Worm (Caenorhabditis elegans) whole organism, late embryonic: Measurements from ENCODE around the gene Y57G11B.8.

Experiments
- C08G9.2 ChIP-seq: sonication (generic microtip); optimal IDR thresholded peaks from 2 replicates; lab custom pipeline; 2016; ENCODE audit warnings: mild to moderate bottlenecking, missing genetic modification characterization, moderate library complexity, missing compliant biosample characterization
- F13H6.1 ChIP-seq: sonication (generic microtip); optimal IDR thresholded peaks from 2 replicates; lab custom pipeline; 2016; ENCODE audit warnings: missing genetic modification characterization, missing compliant biosample characterization
- ama-1 ChIP-seq: fragments of 150-350 bp; optimal IDR thresholded peaks from 2 replicates; lab custom pipeline; 2014
- ceh-18 ChIP-seq: sonication (generic microtip); optimal IDR thresholded peaks from 2 replicates; lab custom pipeline; 2016; ENCODE audit warnings: missing genetic modification characterization, missing compliant biosample characterization
- ceh-2 ChIP-seq: sonication (generic microtip); optimal IDR thresholded peaks from 2 replicates; lab custom pipeline; 2016; ENCODE audit warnings: missing genotype, missing genetic modification characterization, missing compliant biosample characterization
- ceh-22 ChIP-seq: sonication (generic microtip); optimal IDR thresholded peaks from 2 replicates; lab custom pipeline; 2017; ENCODE audit warnings: missing biosample characterization, missing genetic modification characterization
- ceh-30 ChIP-seq: fragments of 150-350 bp; optimal IDR thresholded peaks from 2 replicates; lab custom pipeline; 2014; ENCODE audit warnings: missing biosample characterization, missing genetic modification characterization
- ceh-31 ChIP-seq: sonication (generic microtip); optimal IDR thresholded peaks from 2 replicates; lab custom pipeline; 2016; ENCODE audit warnings: missing genetic modification characterization, missing compliant biosample characterization
- ceh-34 ChIP-seq: sonication (generic microtip); optimal IDR thresholded peaks from 2 replicates; lab custom pipeline; 2016; ENCODE audit warnings: mild to moderate bottlenecking, missing genetic modification characterization, missing compliant biosample characterization
- ceh-45 ChIP-seq: fragments of 200-800 bp; sonication (Bioruptor generic); IDR thresholded peaks from 2 replicates; pipeline ENCODE4 v1.3.6; 2022; ENCODE audit warnings: missing genetic modification reagents, missing genetic modification characterization, missing compliant biosample characterization
- ceh-48 ChIP-seq: sonication (generic microtip); optimal IDR thresholded peaks from 2 replicates; lab custom pipeline; 2016; ENCODE audit warnings: missing genetic modification characterization, inconsistent platforms, missing compliant biosample characterization
- ceh-9 ChIP-seq: sonication (generic microtip); optimal IDR thresholded peaks from 2 replicates; lab custom pipeline; 2016; ENCODE audit warnings: mild to moderate bottlenecking, missing genetic modification characterization, inconsistent platforms, missing compliant biosample characterization
- dmd-4 ChIP-seq: sonication (generic microtip); optimal IDR thresholded peaks from 2 replicates; lab custom pipeline; 2016; ENCODE audit warnings: borderline replicate concordance, missing genetic modification characterization, missing compliant biosample characterization
- elt-2 ChIP-seq: sonication (generic microtip); optimal IDR thresholded peaks from 2 replicates; lab custom pipeline; 2016; ENCODE audit warnings: missing genetic modification reagents, missing genetic modification characterization, missing compliant biosample characterization
- elt-4 ChIP-seq: sonication (generic microtip); optimal IDR thresholded peaks from 2 replicates; lab custom pipeline; 2016; ENCODE audit warnings: missing genetic modification characterization, missing compliant biosample characterization
- eyg-1 ChIP-seq: sonication (generic microtip); optimal IDR thresholded peaks from 2 replicates; lab custom pipeline; 2016; ENCODE audit warnings: missing genotype, missing genetic modification characterization, missing compliant biosample characterization
- fax-1 ChIP-seq: sonication (generic microtip); optimal IDR thresholded peaks from 2 replicates; lab custom pipeline; 2016; ENCODE audit warnings: missing genotype, missing genetic modification characterization, missing compliant biosample characterization
- fkh-10 ChIP-seq: fragments of 150-350 bp; optimal IDR thresholded peaks from 2 replicates; lab custom pipeline; 2014; ENCODE audit warnings: missing biosample characterization, missing genetic modification reagents, missing genetic modification characterization
- fkh-6 ChIP-seq: sonication (generic microtip); optimal IDR thresholded peaks from 2 replicates; lab custom pipeline; 2016; ENCODE audit warnings: missing genetic modification characterization, missing compliant biosample characterization
- gmeb-2 ChIP-seq: sonication (generic microtip); optimal IDR thresholded peaks from 2 replicates; lab custom pipeline; 2016; ENCODE audit warnings: missing genetic modification characterization, inconsistent platforms, missing compliant biosample characterization
- hlh-13 ChIP-seq: fragments of 200-800 bp; sonication (Bioruptor generic); optimal IDR thresholded peaks from 2 replicates; lab custom pipeline; 2018; ENCODE audit warnings: mild to moderate bottlenecking, missing genetic modification characterization, missing compliant biosample characterization
- hlh-6 ChIP-seq: sonication (generic microtip); optimal IDR thresholded peaks from 2 replicates; lab custom pipeline; 2016; ENCODE audit warnings: missing genotype, missing genetic modification characterization, missing compliant biosample characterization
- lim-6 ChIP-seq: sonication (generic microtip); optimal IDR thresholded peaks from 2 replicates; lab custom pipeline; 2016; ENCODE audit warnings: missing genetic modification characterization, missing compliant biosample characterization
- nfya-1 ChIP-seq: sonication (generic microtip); optimal IDR thresholded peaks from 2 replicates; lab custom pipeline; 2017; ENCODE audit warnings: missing genetic modification characterization, mild to moderate bottlenecking, missing compliant biosample characterization, antibody characterized with exemption, moderate library complexity
- nhr-11 ChIP-seq: fragments of 150-350 bp; optimal IDR thresholded peaks from 2 replicates; lab custom pipeline; 2014; ENCODE audit warnings: missing biosample characterization, missing genetic modification characterization
- nhr-232 ChIP-seq: sonication (generic microtip); optimal IDR thresholded peaks from 2 replicates; lab custom pipeline; 2016; ENCODE audit warnings: missing genetic modification characterization, missing compliant biosample characterization
- pha-2 ChIP-seq: sonication (generic microtip); optimal IDR thresholded peaks from 2 replicates; lab custom pipeline; 2017; ENCODE audit warnings: mild to moderate bottlenecking, missing genetic modification characterization, missing compliant biosample characterization
- pqm-1 ChIP-seq: sonication (generic microtip); optimal IDR thresholded peaks from 2 replicates; lab custom pipeline; 2016; ENCODE audit warnings: missing genetic modification characterization, missing compliant biosample characterization
- pros-1 ChIP-seq: fragments of 150-350 bp; optimal IDR thresholded peaks from 2 replicates; lab custom pipeline; 2014; ENCODE audit warnings: missing biosample characterization, missing genetic modification reagents, missing genetic modification characterization
- sdc-2 ChIP-seq: sonication (generic microtip); optimal IDR thresholded peaks from 2 replicates; lab custom pipeline; 2016; ENCODE audit warnings: missing genotype, missing genetic modification characterization, missing compliant biosample characterization
- sox-4 ChIP-seq: sonication (generic microtip); optimal IDR thresholded peaks from 2 replicates; lab custom pipeline; 2017; ENCODE audit warnings: mild to moderate bottlenecking, missing genetic modification characterization, inconsistent platforms, missing compliant biosample characterization
- tbx-2 ChIP-seq: sonication (generic microtip); optimal IDR thresholded peaks from 2 replicates; lab custom pipeline; 2016; ENCODE audit warnings: missing genetic modification characterization, missing compliant biosample characterization
- tbx-7 ChIP-seq: sonication (generic microtip); optimal IDR thresholded peaks from 2 replicates; lab custom pipeline; 2016; ENCODE audit warnings: missing genotype, missing genetic modification characterization, missing compliant biosample characterization
- unc-42 ChIP-seq: sonication (generic microtip); optimal IDR thresholded peaks from 2 replicates; lab custom pipeline; 2016; ENCODE audit warnings: missing genotype, missing genetic modification characterization, missing compliant biosample characterization
- unc-86 ChIP-seq: sonication (generic microtip); optimal IDR thresholded peaks from 2 replicates; lab custom pipeline; 2016; ENCODE audit warnings: missing genetic modification characterization, missing compliant biosample characterization
- ztf-16 ChIP-seq: sonication (generic microtip); optimal IDR thresholded peaks from 2 replicates; lab custom pipeline; 2017; ENCODE audit warnings: missing genetic modification characterization, missing compliant biosample characterization

Gene Y57G11B.8

ce11 chrIV:14571626-14572025 lies 6.9 kb downstream of the Y57G11B.8 start (continued):
- no peak for TF ChIP-seq fkh-10 (GFP tag; lab: Kevin White, UChicago)
- TF ChIP-seq, all 69 proteins: peak for 0

ce11 chrIV:14565062-14565461 lies 13.4 kb downstream of the Y57G11B.8 start, which contains the start of gene Y57G11B.2:
Gene Y57G11B.2, plus strand, starts transcription at chrIV:14565362.
- TF ChIP-seq pha-2 (tag; lab: Kevin White, UChicago) (no peak), unc-86 (tag; lab: Kevin White, UChicago) (no peak), sox-4 (tag; lab: Kevin White, UChicago) (no peak), pqm-1 (tag; lab: Kevin White, UChicago) (no peak), C08G9.2 (tag; lab: Kevin White, UChicago) (no peak), unc-42 (tag; lab: Kevin White, UChicago) (no peak), fkh-6 (no peak), ceh-2 (tag; lab: Kevin White, UChicago) (no peak), ceh-45 (GFP tag; lab: Robert Waterston, UW) (no peak), nhr-11 (tag; lab: Kevin White, UChicago) (no peak), eyg-1 (no peak), ceh-22 (tag; lab: Kevin White, UChicago) (no peak), ztf-16 (tag; lab: Kevin White, UChicago) (no peak)

- TF ChIP-seq F13H6.1 (tag; lab: Kevin White, UChicago) = no peak
- no peak for TF ChIP-seq hlh-6 (tag; lab: Kevin White, UChicago)
- peak; percentile 19 for TF ChIP-seq elt-2 (tag; lab: Kevin White, UChicago)
- no peak for TF ChIP-seq nhr-11 (tag; lab: Kevin White, UChicago)
- no peak for TF ChIP-seq ceh-31
These were observed 15.7 kb downstream of the Y57G11B.8 start for ce11 chrIV:14562649-14563268.

- TF ChIP-seq fax-1 (tag; lab: Kevin White, UChicago) (no peak), dmd-4 (tag; lab: Kevin White, UChicago) (no peak), tbx-7 (tag; lab: Kevin White, UChicago) (no peak), ama-1 (no peak), nhr-232 (tag; lab: Kevin White, UChicago) (no peak), lim-6 (tag; lab: Kevin White, UChicago) (no peak)
These were observed 16.8 kb downstream of the Y57G11B.8 start for ce11 chrIV:14561677-14562076.

ce11 chrIV:14559267-14559666 lies 19.2 kb downstream of the Y57G11B.8 start:
- TF ChIP-seq elt-2 (tag; lab: Kevin White, UChicago) (peak; percentile 1), ceh-34 (tag; lab: Kevin White, UChicago) (no peak)

- no peak for TF ChIP-seq ceh-18 (tag; lab: Kevin White, UChicago)
- TF ChIP-seq nhr-11 (tag; lab: Kevin White, UChicago) = no peak
- no peak for TF ChIP-seq ceh-48 (tag; lab: Kevin White, UChicago)
- TF ChIP-seq C08G9.2 (tag; lab: Kevin White, UChicago) = no peak
- TF ChIP-seq ztf-16 (tag; lab: Kevin White, UChicago) = no peak
- TF ChIP-seq tbx-2 (tag; lab: Kevin White, UChicago) = no peak
- TF ChIP-seq nfya-1 (tag; lab: Kevin White, UChicago) = no peak
- TF ChIP-seq nhr-232 (tag; lab: Kevin White, UChicago) = no peak
- TF ChIP-seq elt-2 (tag; lab: Kevin White, UChicago) = no peak
- no peak for TF ChIP-seq elt-4
- no peak for TF ChIP-seq ceh-30 (tag; lab: Kevin White, UChicago)
- no peak for TF ChIP-seq pros-1 (tag; lab: Kevin White, UChicago)
- TF ChIP-seq ceh-9 (tag; lab: Kevin White, UChicago) = no peak
- TF ChIP-seq hlh-13 (GFP tag; lab: Kevin White, UChicago) = no peak
- TF ChIP-seq gmeb-2 (tag; lab: Kevin White, UChicago) = no peak
- no peak for TF ChIP-seq sox-4 (tag; lab: Kevin White, UChicago)
- TF ChIP-seq ceh-31 = no peak
- no peak for TF ChIP-seq F13H6.1 (tag; lab: Kevin White, UChicago)
- no peak for TF ChIP-seq sdc-2 (tag; lab: Kevin White, UChicago)
- TF ChIP-seq, all 69 proteins: peak for 0
These were observed 20.9 kb downstream of the Y57G11B.8 start for ce11 chrIV:14557642-14558041.
